Fruit fly (Drosophila melanogaster) whole organism, embryonic: ENCODE data around the gene wdb.

Source experiments
- Bdp1 ChIP-seq: fragments of 200-800 bp; sonication (Bioruptor generic); optimal IDR thresholded peaks from 3 replicates; lab custom pipeline; 2016; ENCODE audit warnings: missing biosample characterization, missing genetic modification characterization
- CG12155 ChIP-seq: fragments of 200-800 bp; sonication (Bioruptor generic); optimal IDR thresholded peaks from 3 replicates; lab custom pipeline; 2016; ENCODE audit warnings: missing biosample characterization, missing genetic modification characterization
- CG30431 ChIP-seq: fragments of 200-800 bp; sonication (Bioruptor generic); optimal IDR thresholded peaks from 2 replicates; lab custom pipeline; 2017; ENCODE audit warnings: missing biosample characterization, missing genetic modification characterization
- CG32532 ChIP-seq: fragments of 200-800 bp; sonication (Bioruptor generic); IDR thresholded peaks from 2 replicates; pipeline ENCODE4 v1.3.6; 2022; ENCODE audit warnings: missing biosample characterization, missing genetic modification characterization
- CG3838 ChIP-seq: fragments of 200-800 bp; sonication (Bioruptor generic); optimal IDR thresholded peaks from 3 replicates; lab custom pipeline; 2016; ENCODE audit warnings: missing biosample characterization, missing genetic modification characterization
- CG4730 ChIP-seq: fragments of 200-800 bp; sonication (Bioruptor generic); IDR thresholded peaks from 2 replicates; pipeline ENCODE4 v1.3.6; 2022; ENCODE audit warnings: missing biosample characterization, missing genetic modification characterization
- CG9727 ChIP-seq: fragments of 200-800 bp; sonication (Bioruptor generic); optimal IDR thresholded peaks from 3 replicates; lab custom pipeline; 2017; ENCODE audit warnings: missing biosample characterization, mild to moderate bottlenecking, missing genetic modification characterization
- dysf ChIP-seq: fragments of 200-800 bp; sonication (Bioruptor generic); IDR thresholded peaks from 3 replicates; pipeline ENCODE4 v1.3.6; 2022; ENCODE audit warnings: missing biosample characterization, missing genetic modification characterization
- gcm ChIP-seq: fragments of 200-800 bp; sonication (Bioruptor generic); optimal IDR thresholded peaks from 2 replicates; lab custom pipeline; 2019; ENCODE audit warnings: missing biosample characterization, mild to moderate bottlenecking, missing genetic modification characterization, moderate library complexity
- hth ChIP-seq: fragments of >200 bp; optimal IDR thresholded peaks from 2 replicates; lab custom pipeline; 2017; ENCODE audit warnings: inconsistent platforms
- nau ChIP-seq: fragments of 200-800 bp; sonication (Bioruptor generic); optimal IDR thresholded peaks from 3 replicates; lab custom pipeline; 2017; ENCODE audit warnings: missing biosample characterization, mild to moderate bottlenecking, missing genetic modification characterization, missing genetic modification reagents
- prd ChIP-seq, 3 experiments: fragments of >200 bp in 2 of 3; fragments of 200-800 bp in 1 of 3; sonication (Bioruptor generic) in 1 of 3; optimal IDR thresholded peaks in 2 of 3; IDR thresholded peaks in 1 of 3; 2 replicates in 2 of 3; 3 replicates in 1 of 3; pipeline versions ENCODE4 v1.3.6 to Lab custom; 2017 to 2022; ENCODE audit warnings: missing biosample characterization in 1 of 3, missing genetic modification characterization in 1 of 3
- pum ChIP-seq: fragments of 200-800 bp; sonication (Bioruptor generic); optimal IDR thresholded peaks from 2 replicates; lab custom pipeline; 2016; ENCODE audit warnings: missing biosample characterization, missing genetic modification characterization
- tll ChIP-seq, 2 experiments: fragments of 200-800 bp in 1 of 2; fragments of >200 bp in 1 of 2; sonication (Bioruptor generic) in 1 of 2; optimal IDR thresholded peaks; 2 replicates each; lab custom pipeline; 2017 to 2019; ENCODE audit warnings: missing biosample characterization in 2 of 2, missing genetic modification characterization in 2 of 2, mild to moderate bottlenecking in 1 of 2, moderate library complexity in 1 of 2

DNA sequence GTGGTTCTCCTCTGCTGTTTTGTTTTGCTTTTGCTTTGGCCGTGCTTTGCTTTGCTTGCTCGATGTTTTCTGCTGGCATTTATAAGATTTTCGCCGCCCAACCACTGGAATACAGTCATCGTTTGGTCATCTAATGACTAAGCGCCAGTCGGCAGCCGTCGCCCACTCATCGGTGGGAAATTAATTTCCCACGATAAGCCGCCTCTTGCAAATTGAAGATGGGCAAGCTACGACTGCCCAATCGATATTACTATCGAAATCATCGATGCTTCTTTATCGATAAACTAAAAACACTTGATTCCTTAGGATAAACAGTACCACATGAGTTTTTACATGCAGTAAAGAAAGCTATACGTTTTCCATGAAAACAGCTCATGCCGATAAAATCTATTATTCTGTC is 11.3 kb downstream of the wdb start:
- TF ChIP-seq CG9727 (GFP tag; lab: Kevin White, UChicago) (no peak), Bdp1 (GFP tag; lab: Kevin White, UChicago) (no peak), gcm (GFP tag; lab: Kevin White, UChicago) (no peak), CG3838 (GFP tag; lab: Kevin White, UChicago) (no peak), CG12155 (no peak), nau (no peak), CG30431 (GFP tag; lab: Kevin White, UChicago) (no peak), prd (optimal IDR thresholded peaks at IDR 0.05; lab: Kevin White, UChicago) (no peak), prd (GFP tag; IDR thresholded peaks at IDR 0.05; lab: Robert Waterston, UW) (no peak), dysf (GFP tag; lab: Robert Waterston, UW) (no peak), hth (lab: Kevin White, UChicago) (no peak), CG4730 (no peak), pum (GFP tag; lab: Kevin White, UChicago) (no peak), CG32532 (no peak), tll (GFP tag; optimal IDR thresholded peaks at IDR 0.05; lab: Kevin White, UChicago) (no peak)
